Worm (Caenorhabditis elegans) whole organism, L4 larva: Measurements from ENCODE around the gene eng-1.

Source experiments
- ZK546.5 ChIP-seq, 2 experiments: sonication (generic microtip); optimal IDR thresholded peaks; 2 replicates each; lab custom pipeline; 2017; ENCODE audit warnings: missing biosample characterization in 2 of 2, missing genetic modification characterization in 2 of 2
- aha-1 ChIP-seq: fragments of 150-350 bp; peaks from one replicate; lab custom pipeline; 2014; ENCODE audit warnings: missing biosample characterization, missing genetic modification characterization
- aly-2 ChIP-seq: sonication (generic microtip); optimal IDR thresholded peaks from 2 replicates; lab custom pipeline; 2018; ENCODE audit warnings: missing biosample characterization, missing genetic modification characterization
- ceh-82 ChIP-seq: sonication (generic microtip); optimal IDR thresholded peaks from 2 replicates; lab custom pipeline; 2017; ENCODE audit warnings: missing biosample characterization, missing genetic modification characterization
- hif-1 ChIP-seq, 2 experiments: sonication (generic microtip); optimal IDR thresholded peaks; 2 replicates each; lab custom pipeline; 2016 to 2017; ENCODE audit warnings: missing compliant biosample characterization in 2 of 2, missing genetic modification characterization in 2 of 2, missing genetic modification reagents in 2 of 2, missing genotype in 2 of 2, mild to moderate bottlenecking in 1 of 2
- lin-15B ChIP-seq: fragments of 150-350 bp; sonication (generic microtip); optimal IDR thresholded peaks from 3 replicates; lab custom pipeline; 2014; ENCODE audit warnings: missing biosample characterization, missing genetic modification characterization
- nhr-6 ChIP-seq: fragments of 150-350 bp; optimal IDR thresholded peaks from 2 replicates; lab custom pipeline; 2014; ENCODE audit warnings: missing biosample characterization, missing genetic modification characterization

ce11 chrIII:5875418-5875702 is 7.1 kb upstream of the eng-1 start:
- no peak for TF ChIP-seq ZK546.5 (tag; optimal IDR thresholded peaks at IDR 0.05; lab: Kevin White, UChicago)
- no peak for TF ChIP-seq lin-15B (tag; lab: Kevin White, UChicago)
- TF ChIP-seq aly-2, result no peak
- no peak for TF ChIP-seq nhr-6 (tag; lab: Kevin White, UChicago)
- no peak for TF ChIP-seq hif-1 (tag; optimal IDR thresholded peaks at IDR 0.05; lab: Kevin White, UChicago)
- no peak for TF ChIP-seq ceh-82 (tag; lab: Kevin White, UChicago)
- no peak for TF ChIP-seq aha-1 (tag; lab: Kevin White, UChicago)
